Worm (Caenorhabditis elegans) whole organism, L4 larva: ENCODE data around the gene soc-1.
A peak's percentile ranks its signal among the peaks of the same experiment; 100 is the strongest.

Source experiments
- F26F4.8 ChIP-seq: fragments of 200-800 bp; sonication (Bioruptor generic); conservative IDR thresholded peaks from 2 replicates; pipeline ENCODE4 v1.3.6; 2022; ENCODE audit warnings: missing genetic modification characterization, missing compliant biosample characterization
- R02D3.7 ChIP-seq: fragments of 150-350 bp; sonication (generic microtip); optimal IDR thresholded peaks from 3 replicates; lab custom pipeline; 2014; ENCODE audit warnings: missing biosample characterization, missing genetic modification characterization
- T26A8.4 ChIP-seq: fragments of 200-800 bp; sonication (Bioruptor generic); IDR thresholded peaks from 2 replicates; pipeline ENCODE4 v1.3.6; 2022; ENCODE audit warnings: missing genetic modification characterization, missing compliant biosample characterization
- Y5F2A.4 ChIP-seq: fragments of 200-800 bp; sonication (Bioruptor generic); optimal IDR thresholded peaks from 2 replicates; lab custom pipeline; 2018; ENCODE audit warnings: mild to moderate bottlenecking, missing genetic modification characterization, missing compliant biosample characterization
- aha-1 ChIP-seq: fragments of 150-350 bp; peaks from one replicate; lab custom pipeline; 2014; ENCODE audit warnings: missing biosample characterization, missing genetic modification characterization
- ama-1 ChIP-seq: fragments of 150-350 bp; optimal IDR thresholded peaks from 2 replicates; lab custom pipeline; 2014; ENCODE audit warnings: inconsistent platforms, mixed read lengths
- ceh-20 ChIP-seq: fragments of 200-800 bp; sonication (Bioruptor generic); IDR thresholded peaks from 2 replicates; pipeline ENCODE4 v1.3.6; 2022; ENCODE audit warnings: missing genetic modification reagents, missing genetic modification characterization, missing compliant biosample characterization
- ceh-28 ChIP-seq: fragments of 150-350 bp; optimal IDR thresholded peaks from 2 replicates; lab custom pipeline; 2014; ENCODE audit warnings: missing biosample characterization, missing genetic modification reagents, missing genetic modification characterization
- ceh-32 ChIP-seq: sonication (generic microtip); optimal IDR thresholded peaks from 2 replicates; lab custom pipeline; 2016; ENCODE audit warnings: mild to moderate bottlenecking, missing genetic modification characterization, missing compliant biosample characterization; ENCODE audit not compliant: poor library complexity
- ceh-62 ChIP-seq: sonication (generic microtip); optimal IDR thresholded peaks from 2 replicates; lab custom pipeline; 2017; ENCODE audit warnings: missing biosample characterization, missing genetic modification characterization
- ctbp-1 ChIP-seq: fragments of 200-800 bp; sonication (Bioruptor generic); IDR thresholded peaks from 2 replicates; pipeline ENCODE4 v1.3.6; 2022; ENCODE audit warnings: missing genetic modification reagents, missing genetic modification characterization, missing compliant biosample characterization
- daf-12 ChIP-seq: fragments of 150-350 bp; optimal IDR thresholded peaks from 2 replicates; lab custom pipeline; 2014; ENCODE audit warnings: missing biosample characterization, missing genetic modification reagents, missing genetic modification characterization
- daf-19 ChIP-seq: fragments of 200-800 bp; sonication (Bioruptor generic); conservative IDR thresholded peaks from 2 replicates; pipeline ENCODE4 v1.3.6; 2022; ENCODE audit warnings: missing genetic modification characterization, missing compliant biosample characterization
- daf-8 ChIP-seq: fragments of 200-800 bp; sonication (Bioruptor generic); IDR thresholded peaks from 2 replicates; pipeline ENCODE4 v1.3.6; 2022; ENCODE audit warnings: missing genetic modification characterization, missing compliant biosample characterization
- dmd-8 ChIP-seq: fragments of 200-800 bp; sonication (Bioruptor generic); IDR thresholded peaks from 2 replicates; pipeline ENCODE4 v1.3.6; 2022; ENCODE audit warnings: missing genetic modification characterization, missing compliant biosample characterization
- dmd-9 ChIP-seq: fragments of 200-800 bp; sonication (Bioruptor generic); IDR thresholded peaks from 2 replicates; pipeline ENCODE4 v1.3.6; 2022; ENCODE audit warnings: missing genetic modification reagents, missing genetic modification characterization, missing compliant biosample characterization
- duxl-1 ChIP-seq: sonication (generic microtip); optimal IDR thresholded peaks from 2 replicates; lab custom pipeline; 2016; ENCODE audit warnings: mild to moderate bottlenecking, missing genetic modification characterization, moderate library complexity, missing compliant biosample characterization; ENCODE audit not compliant: poor library complexity
- dve-1 ChIP-seq: sonication (generic microtip); optimal IDR thresholded peaks from 2 replicates; lab custom pipeline; 2017; ENCODE audit warnings: antibody characterized with exemption, mild to moderate bottlenecking, missing genetic modification characterization, missing compliant biosample characterization; ENCODE audit not compliant: insufficient read depth
- egl-27 ChIP-seq: sonication (generic microtip); optimal IDR thresholded peaks from 3 replicates; lab custom pipeline; 2017; ENCODE audit warnings: missing biosample characterization, missing genetic modification reagents, missing genetic modification characterization
- gei-8 ChIP-seq: fragments of 200-800 bp; sonication (Bioruptor generic); optimal IDR thresholded peaks from 2 replicates; lab custom pipeline; 2018; ENCODE audit warnings: mild to moderate bottlenecking, missing genetic modification characterization, missing compliant biosample characterization
- hif-1 ChIP-seq, 2 experiments: sonication (generic microtip); optimal IDR thresholded peaks; 2 replicates each; lab custom pipeline; 2016 to 2017; ENCODE audit warnings: missing compliant biosample characterization in 2 of 2, missing genetic modification characterization in 2 of 2, missing genetic modification reagents in 2 of 2, missing genotype in 2 of 2, mild to moderate bottlenecking in 1 of 2
- hlh-11 ChIP-seq: fragments of 200-800 bp; sonication (Bioruptor generic); optimal IDR thresholded peaks from 2 replicates; lab custom pipeline; 2018; ENCODE audit warnings: mild to moderate bottlenecking, missing genetic modification characterization, missing compliant biosample characterization
- hmg-1.1 ChIP-seq: fragments of 200-800 bp; sonication (Bioruptor generic); IDR thresholded peaks from 2 replicates; pipeline ENCODE4 v1.3.6; 2022; ENCODE audit warnings: missing genetic modification reagents, missing genetic modification characterization, missing compliant biosample characterization
- lin-1 ChIP-seq: fragments of 200-800 bp; sonication (Bioruptor generic); IDR thresholded peaks from 2 replicates; pipeline ENCODE4 v1.3.6; 2022; ENCODE audit warnings: missing genetic modification reagents, missing genetic modification characterization, missing compliant biosample characterization
- lin-15B ChIP-seq: fragments of 150-350 bp; sonication (generic microtip); optimal IDR thresholded peaks from 3 replicates; lab custom pipeline; 2014; ENCODE audit warnings: missing biosample characterization, missing genetic modification characterization
- lsy-2 ChIP-seq, 2 experiments: fragments of 150-350 bp in 1 of 2; sonication (generic microtip) in 1 of 2; optimal IDR thresholded peaks; 2 replicates each; lab custom pipeline; 2014 to 2017; ENCODE audit warnings: missing biosample characterization in 2 of 2, missing genetic modification characterization in 2 of 2
- madf-5 ChIP-seq, 2 experiments: fragments of 200-800 bp; sonication (Bioruptor generic); IDR thresholded peaks; 2 replicates each; pipeline ENCODE4 v1.3.6; 2022; ENCODE audit warnings: missing compliant biosample characterization in 2 of 2, missing genetic modification characterization in 2 of 2
- mdl-1 ChIP-seq, 2 experiments: fragments of 150-350 bp in 1 of 2; sonication (generic microtip) in 1 of 2; optimal IDR thresholded peaks; 2 replicates each; lab custom pipeline; 2014 to 2017; ENCODE audit warnings: missing biosample characterization in 2 of 2, missing genetic modification characterization in 2 of 2
- mdt-29 ChIP-seq: fragments of 200-800 bp; sonication (Bioruptor generic); IDR thresholded peaks from 2 replicates; pipeline ENCODE4 v1.3.6; 2022; ENCODE audit warnings: missing genetic modification reagents, missing genetic modification characterization, missing compliant biosample characterization
- mep-1 ChIP-seq: fragments of 150-350 bp; sonication (generic microtip); optimal IDR thresholded peaks from 3 replicates; lab custom pipeline; 2014; ENCODE audit warnings: missing biosample characterization, missing genetic modification characterization
- mxl-2 ChIP-seq: fragments of 200-800 bp; sonication (Bioruptor generic); conservative IDR thresholded peaks from 2 replicates; pipeline ENCODE4 v1.3.6; 2022; ENCODE audit warnings: missing genetic modification reagents, missing genetic modification characterization, missing compliant biosample characterization
- mxl-3 ChIP-seq: fragments of 200-800 bp; sonication (Bioruptor generic); optimal IDR thresholded peaks from 2 replicates; lab custom pipeline; 2018; ENCODE audit warnings: mild to moderate bottlenecking, missing genetic modification characterization, missing compliant biosample characterization
- nhr-102 ChIP-seq: sonication (generic microtip); optimal IDR thresholded peaks from 2 replicates; lab custom pipeline; 2016; ENCODE audit warnings: mild to moderate bottlenecking, missing genetic modification characterization, moderate library complexity, missing compliant biosample characterization
- nhr-28 ChIP-seq: fragments of 150-350 bp; optimal IDR thresholded peaks from 2 replicates; lab custom pipeline; 2014; ENCODE audit warnings: missing biosample characterization, missing genetic modification characterization
- nhr-6 ChIP-seq: fragments of 150-350 bp; optimal IDR thresholded peaks from 2 replicates; lab custom pipeline; 2014; ENCODE audit warnings: missing biosample characterization, missing genetic modification characterization
- php-3 ChIP-seq: fragments of 200-800 bp; sonication (Bioruptor generic); IDR thresholded peaks from 2 replicates; pipeline ENCODE4 v1.3.6; 2022; ENCODE audit warnings: missing genetic modification reagents, missing genetic modification characterization, missing compliant biosample characterization
- snpc-4 ChIP-seq: fragments of 150-350 bp; optimal IDR thresholded peaks from 2 replicates; lab custom pipeline; 2014; ENCODE audit warnings: missing biosample characterization, missing genetic modification characterization
- spr-1 ChIP-seq: sonication (generic microtip); optimal IDR thresholded peaks from 2 replicates; lab custom pipeline; 2016; ENCODE audit warnings: mild to moderate bottlenecking, missing genetic modification characterization, missing compliant biosample characterization
- tra-1 ChIP-seq: fragments of 200-800 bp; sonication (Bioruptor generic); IDR thresholded peaks from 2 replicates; pipeline ENCODE4 v1.3.6; 2022; ENCODE audit warnings: missing genetic modification reagents, missing genetic modification characterization, missing compliant biosample characterization
- vab-7 ChIP-seq: fragments of 200-800 bp; sonication (Bioruptor generic); IDR thresholded peaks from 2 replicates; pipeline ENCODE4 v1.3.6; 2022; ENCODE audit warnings: missing genetic modification reagents, missing genetic modification characterization, missing compliant biosample characterization
- zfp-3 ChIP-seq: fragments of 200-800 bp; sonication (Bioruptor generic); conservative IDR thresholded peaks from 2 replicates; pipeline ENCODE4 v1.3.6; 2022; ENCODE audit warnings: missing genetic modification reagents, missing genetic modification characterization, missing compliant biosample characterization
- zip-11 ChIP-seq: fragments of 200-800 bp; sonication (Bioruptor generic); IDR thresholded peaks from 2 replicates; pipeline ENCODE4 v1.3.6; 2022; ENCODE audit warnings: missing genetic modification characterization, missing compliant biosample characterization
- zip-2 ChIP-seq: fragments of 150-350 bp; optimal IDR thresholded peaks from 2 replicates; lab custom pipeline; 2014; ENCODE audit warnings: missing biosample characterization, missing genetic modification characterization

soc-1 gene

ce11 chrV:4615802-4616201 lies 26.9 kb upstream of the soc-1 start, which contains the start of the genes Y61A9LA.10 and F54D11.4 (continued):
- TF ChIP-seq lsy-2 (tag; optimal IDR thresholded peaks at IDR 0.05; lab: Kevin White, UChicago) (peak in 1 of 2 experiments; percentile 83), ceh-62 (tag; lab: Kevin White, UChicago) (no peak), nhr-102 (peak; percentile 51), lin-15B (tag; lab: Kevin White, UChicago) (no peak), hmg-1.1 (GFP tag; lab: Robert Waterston, UW) (no peak), dve-1 (tag; lab: Kevin White, UChicago) (peak; percentile 52)

- no peak for TF ChIP-seq mxl-2 (GFP tag; lab: Robert Waterston, UW)
- TF ChIP-seq F26F4.8 (GFP tag; lab: Robert Waterston, UW) = no peak
- TF ChIP-seq daf-12 (tag; lab: Kevin White, UChicago) = no peak
- TF ChIP-seq mdl-1 (tag; optimal IDR thresholded peaks at IDR 0.05; lab: Kevin White, UChicago) = no peak
- TF ChIP-seq R02D3.7 (tag; lab: Kevin White, UChicago) = no peak
- no peak for TF ChIP-seq php-3 (GFP tag; lab: Robert Waterston, UW)
- no peak for TF ChIP-seq mep-1 (tag; lab: Kevin White, UChicago)
- TF ChIP-seq dmd-9 (GFP tag; lab: Robert Waterston, UW) = no peak
Measured at ce11 chrV:4617260-4617659, 25.5 kb upstream of the soc-1 start, which contains the start of gene sumv-2. Gene sumv-2, plus strand, starts transcription at chrV:4617560.

- no peak for TF ChIP-seq ama-1
- no peak for TF ChIP-seq ctbp-1 (GFP tag; lab: Robert Waterston, UW)
- TF ChIP-seq nhr-102 = no peak
- TF ChIP-seq madf-5 (GFP tag; IDR thresholded peaks at IDR 0.05; lab: Robert Waterston, UW) = no peak
- TF ChIP-seq nhr-6 = no peak
- TF ChIP-seq mxl-2 (GFP tag; lab: Robert Waterston, UW) = no peak
- TF ChIP-seq snpc-4 = no peak
- TF ChIP-seq mep-1 (tag; lab: Kevin White, UChicago) = no peak
- TF ChIP-seq daf-8 (GFP tag; lab: Robert Waterston, UW) = no peak
- no peak for TF ChIP-seq nhr-28 (tag; lab: Kevin White, UChicago)
- TF ChIP-seq hlh-11 (tag; lab: Kevin White, UChicago) = no peak
- TF ChIP-seq aha-1 (tag; lab: Kevin White, UChicago) = no peak
- no peak for TF ChIP-seq dmd-8 (GFP tag; lab: Robert Waterston, UW)
- TF ChIP-seq lin-1 (GFP tag; lab: Robert Waterston, UW) = no peak
- no peak for TF ChIP-seq ceh-28
- no peak for TF ChIP-seq gei-8 (GFP tag; lab: Kevin White, UChicago)
- no peak for TF ChIP-seq spr-1 (tag; lab: Kevin White, UChicago)
- no peak for TF ChIP-seq egl-27 (tag; lab: Kevin White, UChicago)
- no peak for TF ChIP-seq mdt-29 (GFP tag; lab: Robert Waterston, UW)
Measured at ce11 chrV:4623535-4623934, 19.2 kb upstream of the soc-1 start.

ce11 chrV:4624717-4625116 lies 18.0 kb upstream of the soc-1 start:
- no peak for TF ChIP-seq ceh-20 (GFP tag; lab: Robert Waterston, UW)
- no peak for TF ChIP-seq ceh-32 (tag; lab: Kevin White, UChicago)
- no peak for TF ChIP-seq nhr-28 (tag; lab: Kevin White, UChicago)
- no peak for TF ChIP-seq vab-7 (GFP tag; lab: Robert Waterston, UW)
- TF ChIP-seq lin-15B (tag; lab: Kevin White, UChicago) = no peak
- TF ChIP-seq Y5F2A.4 (GFP tag; lab: Kevin White, UChicago) = no peak
- no peak for TF ChIP-seq hif-1 (tag; optimal IDR thresholded peaks at IDR 0.05; lab: Kevin White, UChicago)
- TF ChIP-seq zip-2 (tag; lab: Kevin White, UChicago) = no peak
- no peak for TF ChIP-seq tra-1
- TF ChIP-seq zfp-3 = no peak
- no peak for TF ChIP-seq T26A8.4
- TF ChIP-seq madf-5 (GFP tag; IDR thresholded peaks at IDR 0.05; lab: Robert Waterston, UW) = no peak
- no peak for TF ChIP-seq duxl-1 (tag; lab: Kevin White, UChicago)
- TF ChIP-seq mxl-3 = no peak
- TF ChIP-seq daf-19 (GFP tag; lab: Robert Waterston, UW) = no peak
- no peak for TF ChIP-seq zip-11 (GFP tag; lab: Robert Waterston, UW)
